Fruit fly (Drosophila melanogaster) whole organism, embryonic: Measurements from ENCODE around the gene Abi.

Experiments used
- ATbp ChIP-seq: fragments of 200-800 bp; sonication (Bioruptor generic); optimal IDR thresholded peaks from 2 replicates; lab custom pipeline; 2017; ENCODE audit warnings: missing biosample characterization, mild to moderate bottlenecking, missing genetic modification characterization, missing genetic modification reagents
- Abd-B ChIP-seq: fragments of 200-800 bp; sonication (Bioruptor generic); optimal IDR thresholded peaks from 2 replicates; lab custom pipeline; 2018; ENCODE audit warnings: missing biosample characterization, mild to moderate bottlenecking, missing genetic modification characterization, moderate library complexity
- Atf3 ChIP-seq: fragments of 200-800 bp; sonication (Bioruptor generic); optimal IDR thresholded peaks from 3 replicates; lab custom pipeline; 2016; ENCODE audit warnings: missing biosample characterization, missing genetic modification characterization
- B-H1 ChIP-seq: fragments of 200-800 bp; sonication (Bioruptor generic); IDR thresholded peaks from 3 replicates; pipeline ENCODE4 v1.3.6; 2022; ENCODE audit warnings: missing biosample characterization, missing genetic modification characterization
- Bgb ChIP-seq: fragments of 200-800 bp; sonication (Bioruptor generic); IDR thresholded peaks from 2 replicates; pipeline ENCODE4 v1.3.6; 2022; ENCODE audit warnings: missing biosample characterization, missing genetic modification characterization; ENCODE audit not compliant: partially characterized antibody
- Blimp-1 ChIP-seq: fragments of 200-800 bp; sonication (Bioruptor generic); optimal IDR thresholded peaks from 3 replicates; lab custom pipeline; 2018; ENCODE audit warnings: missing biosample characterization, missing genetic modification characterization, mild to moderate bottlenecking, moderate library complexity, missing genetic modification reagents
- CG10147 ChIP-seq: fragments of 200-800 bp; sonication (Bioruptor generic); optimal IDR thresholded peaks from 2 replicates; lab custom pipeline; 2019; ENCODE audit warnings: missing biosample characterization, mild to moderate bottlenecking, missing genetic modification characterization, moderate library complexity
- CG11504 ChIP-seq: fragments of 200-800 bp; sonication (Bioruptor generic); optimal IDR thresholded peaks from 3 replicates; lab custom pipeline; 2019; ENCODE audit warnings: missing biosample characterization, mild to moderate bottlenecking, missing genetic modification characterization, moderate library complexity
- CG12299 ChIP-seq: fragments of 200-800 bp; sonication (Bioruptor generic); optimal IDR thresholded peaks from 2 replicates; lab custom pipeline; 2018; ENCODE audit warnings: missing biosample characterization, mild to moderate bottlenecking, missing genetic modification characterization
- CG15479 ChIP-seq: fragments of 200-800 bp; sonication (Bioruptor generic); optimal IDR thresholded peaks from 3 replicates; lab custom pipeline; 2019; ENCODE audit warnings: missing biosample characterization, mild to moderate bottlenecking, missing genetic modification characterization, moderate library complexity
- CG1647 ChIP-seq: fragments of 200-800 bp; sonication (Bioruptor generic); optimal IDR thresholded peaks from 3 replicates; lab custom pipeline; 2016; ENCODE audit warnings: missing biosample characterization, missing genetic modification characterization
- CG2202 ChIP-seq: fragments of 200-800 bp; sonication (Bioruptor generic); optimal IDR thresholded peaks from 2 replicates; lab custom pipeline; 2018; ENCODE audit warnings: missing biosample characterization, mild to moderate bottlenecking, missing genetic modification characterization
- CG30403 ChIP-seq: fragments of 200-800 bp; sonication (Bioruptor generic); optimal IDR thresholded peaks from 3 replicates; lab custom pipeline; 2016; ENCODE audit warnings: missing biosample characterization, missing genetic modification characterization
- CG31441 ChIP-seq: fragments of 200-800 bp; sonication (Bioruptor generic); IDR thresholded peaks from 2 replicates; pipeline ENCODE4 v1.3.6; 2022; ENCODE audit warnings: missing biosample characterization, missing genetic modification characterization
- CG33557 ChIP-seq: fragments of 200-800 bp; sonication (Bioruptor generic); optimal IDR thresholded peaks from 2 replicates; lab custom pipeline; 2019; ENCODE audit warnings: missing biosample characterization, mild to moderate bottlenecking, missing genetic modification characterization, moderate library complexity
- CG4854 ChIP-seq: fragments of 200-800 bp; sonication (Bioruptor generic); optimal IDR thresholded peaks from 2 replicates; lab custom pipeline; 2016; ENCODE audit warnings: missing biosample characterization, missing genetic modification characterization, inconsistent platforms
- CG5245 ChIP-seq: fragments of 200-800 bp; sonication (Bioruptor generic); optimal IDR thresholded peaks from 3 replicates; lab custom pipeline; 2016; ENCODE audit warnings: missing biosample characterization, missing genetic modification characterization
- CG6654 ChIP-seq: fragments of 200-800 bp; sonication (Bioruptor generic); optimal IDR thresholded peaks from 2 replicates; lab custom pipeline; 2017; ENCODE audit warnings: missing biosample characterization, mild to moderate bottlenecking, missing genetic modification characterization
- CG7271 ChIP-seq: fragments of 200-800 bp; sonication (Bioruptor generic); optimal IDR thresholded peaks from 2 replicates; lab custom pipeline; 2018; ENCODE audit warnings: missing biosample characterization, mild to moderate bottlenecking, missing genetic modification characterization, moderate library complexity
- CG7987 ChIP-seq: fragments of 200-800 bp; sonication (Bioruptor generic); optimal IDR thresholded peaks from 2 replicates; lab custom pipeline; 2018; ENCODE audit warnings: missing biosample characterization, mild to moderate bottlenecking, missing genetic modification characterization, moderate library complexity
- CG8765 ChIP-seq: fragments of 200-800 bp; sonication (Bioruptor generic); IDR thresholded peaks from 2 replicates; pipeline ENCODE4 v1.3.6; 2022; ENCODE audit warnings: missing biosample characterization, missing genetic modification characterization
- CG9215 ChIP-seq: fragments of 200-800 bp; sonication (Bioruptor generic); IDR thresholded peaks from 2 replicates; pipeline ENCODE4 v1.3.6; 2022; ENCODE audit warnings: missing biosample characterization, missing genetic modification characterization
- Dip2 ChIP-seq: fragments of 200-800 bp; sonication (Bioruptor generic); IDR thresholded peaks from 2 replicates; pipeline ENCODE4 v1.3.6; 2022; ENCODE audit warnings: missing biosample characterization, missing genetic modification characterization
- E2f2 ChIP-seq: fragments of 200-800 bp; sonication (Bioruptor generic); IDR thresholded peaks from 2 replicates; pipeline ENCODE4 v1.3.6; 2022; ENCODE audit warnings: missing biosample characterization, missing genetic modification characterization
- Ets65A ChIP-seq: fragments of 200-800 bp; sonication (Bioruptor generic); peaks from one replicate; lab custom pipeline; 2016; ENCODE audit warnings: missing biosample characterization, missing genetic modification characterization
- Ets97D ChIP-seq: fragments of 200-800 bp; sonication (Bioruptor generic); optimal IDR thresholded peaks from 3 replicates; lab custom pipeline; 2016; ENCODE audit warnings: missing biosample characterization, missing genetic modification characterization
- Fer2 ChIP-seq: fragments of 200-800 bp; sonication (Bioruptor generic); optimal IDR thresholded peaks from 2 replicates; lab custom pipeline; 2018; ENCODE audit warnings: missing biosample characterization, mild to moderate bottlenecking, missing genetic modification characterization, moderate library complexity
- NFAT ChIP-seq: fragments of 200-800 bp; sonication (Bioruptor generic); IDR thresholded peaks from 2 replicates; pipeline ENCODE4 v1.3.6; 2022; ENCODE audit warnings: missing biosample characterization, missing genetic modification characterization
- Nf-YA ChIP-seq: fragments of 200-800 bp; sonication (Bioruptor generic); IDR thresholded peaks from 2 replicates; pipeline ENCODE4 v1.3.6; 2022; ENCODE audit warnings: missing biosample characterization, missing genetic modification characterization
- NfI ChIP-seq: fragments of 200-800 bp; sonication (Bioruptor generic); optimal IDR thresholded peaks from 3 replicates; lab custom pipeline; 2018; ENCODE audit warnings: missing biosample characterization, mild to moderate bottlenecking, missing genetic modification characterization, moderate library complexity
- Oaz ChIP-seq: fragments of 200-800 bp; sonication (Bioruptor generic); IDR thresholded peaks from 2 replicates; pipeline ENCODE4 v1.3.6; 2022; ENCODE audit warnings: missing biosample characterization, missing genetic modification characterization
- Taf1 ChIP-seq: fragments of 200-800 bp; sonication (Bioruptor generic); IDR thresholded peaks from 2 replicates; pipeline ENCODE4 v1.3.6; 2022; ENCODE audit warnings: missing biosample characterization, missing genetic modification characterization
- ase ChIP-seq: fragments of 200-800 bp; sonication (Bioruptor generic); IDR thresholded peaks from 3 replicates; pipeline ENCODE4 v1.3.6; 2022; ENCODE audit warnings: missing biosample characterization, missing genetic modification characterization
- bcd ChIP-seq: fragments of 200-800 bp; sonication (Bioruptor generic); optimal IDR thresholded peaks from 2 replicates; lab custom pipeline; 2017; ENCODE audit warnings: missing biosample characterization, mild to moderate bottlenecking, missing genetic modification characterization
- dm ChIP-seq: fragments of 200-800 bp; sonication (Bioruptor generic); optimal IDR thresholded peaks from 3 replicates; lab custom pipeline; 2016; ENCODE audit warnings: missing biosample characterization, missing genetic modification characterization
- dmrt11E ChIP-seq: fragments of 200-800 bp; sonication (Bioruptor generic); optimal IDR thresholded peaks from 3 replicates; lab custom pipeline; 2018; ENCODE audit warnings: missing biosample characterization, mild to moderate bottlenecking, missing genetic modification characterization, moderate library complexity
- exex ChIP-seq: fragments of 200-800 bp; sonication (Bioruptor generic); optimal IDR thresholded peaks from 4 replicates; lab custom pipeline; 2018; ENCODE audit warnings: missing biosample characterization, mild to moderate bottlenecking, missing genetic modification characterization, moderate library complexity
- fu2 ChIP-seq: fragments of 200-800 bp; sonication (Bioruptor generic); optimal IDR thresholded peaks from 2 replicates; lab custom pipeline; 2016; ENCODE audit warnings: missing biosample characterization, missing genetic modification characterization
- gfzf ChIP-seq: fragments of 200-800 bp; sonication (Bioruptor generic); optimal IDR thresholded peaks from 2 replicates; lab custom pipeline; 2016; ENCODE audit warnings: missing biosample characterization, mild to moderate bottlenecking, missing genetic modification characterization, moderate library complexity
- jumu ChIP-seq: fragments of 200-800 bp; sonication (Bioruptor generic); optimal IDR thresholded peaks from 3 replicates; lab custom pipeline; 2016; ENCODE audit warnings: missing biosample characterization, missing genetic modification characterization
- lab ChIP-seq: fragments of 200-800 bp; sonication (Bioruptor generic); optimal IDR thresholded peaks from 3 replicates; lab custom pipeline; 2017; ENCODE audit warnings: missing biosample characterization, missing genetic modification characterization, mild to moderate bottlenecking, moderate library complexity, missing genetic modification reagents
- nerfin-2 ChIP-seq: fragments of 200-800 bp; sonication (Bioruptor generic); IDR thresholded peaks from 2 replicates; pipeline ENCODE4 v1.3.6; 2022; ENCODE audit warnings: missing biosample characterization, missing genetic modification characterization; ENCODE audit not compliant: partially characterized antibody
- rib ChIP-seq: fragments of 200-800 bp; sonication (Bioruptor generic); IDR thresholded peaks from 2 replicates; pipeline ENCODE4 v1.3.6; 2022; ENCODE audit warnings: missing biosample characterization, missing genetic modification characterization
- slou ChIP-seq: fragments of 200-800 bp; sonication (Bioruptor generic); optimal IDR thresholded peaks from 3 replicates; lab custom pipeline; 2016; ENCODE audit warnings: missing biosample characterization, missing genetic modification characterization
- sob ChIP-seq: fragments of 200-800 bp; sonication (Bioruptor generic); IDR thresholded peaks from 2 replicates; pipeline ENCODE4 v1.3.6; 2022; ENCODE audit warnings: missing biosample characterization, missing genetic modification characterization
- ssp ChIP-seq: fragments of 200-800 bp; sonication (Bioruptor generic); IDR thresholded peaks from 2 replicates; pipeline ENCODE4 v1.3.6; 2022; ENCODE audit warnings: missing biosample characterization, missing genetic modification characterization
- trh ChIP-seq: fragments of 200-800 bp; sonication (Bioruptor generic); optimal IDR thresholded peaks from 2 replicates; lab custom pipeline; 2016; ENCODE audit warnings: missing biosample characterization, missing genetic modification characterization
- twi ChIP-seq: fragments of 200-800 bp; optimal IDR thresholded peaks from 2 replicates; lab custom pipeline; 2019; ENCODE audit warnings: missing biosample characterization, mild to moderate bottlenecking, missing genetic modification characterization, moderate library complexity
- z ChIP-seq: fragments of 200-800 bp; sonication (Bioruptor generic); IDR thresholded peaks from 3 replicates; pipeline ENCODE4 v1.3.6; 2022; ENCODE audit warnings: missing biosample characterization, missing genetic modification characterization

Gene Abi

dm6 chr3R:14108158-14108921, 13.9 kb downstream of the Abi start, which contains the start of gene CG12402 (continued):
- TF ChIP-seq Nf-YA (GFP tag; lab: Robert Waterston, UW) (peak; percentile 75), ATbp (GFP tag; lab: Kevin White, UChicago) (peak; percentile 85), CG2202 (tag; lab: Kevin White, UChicago) (peak; percentile 64), E2f2 (GFP tag; lab: Robert Waterston, UW) (peak; percentile 68), z (GFP tag; lab: Robert Waterston, UW) (peak; percentile 62; the same call in 2 of the 3 replicates), Atf3 (GFP tag; lab: Kevin White, UChicago) (peak; percentile 19), CG33557 (GFP tag; lab: Kevin White, UChicago) (peak; percentile 45), Ets65A (GFP tag; lab: Kevin White, UChicago) (peak; percentile 95), CG11504 (tag; lab: Kevin White, UChicago) (peak; percentile 91), gfzf (no peak), rib (GFP tag; lab: Robert Waterston, UW) (peak; percentile 85; the same call in 1 of the 2 replicates), Blimp-1 (GFP tag; lab: Kevin White, UChicago) (peak; percentile 82), Oaz (GFP tag; lab: Robert Waterston, UW) (peak; percentile 75), exex (tag; lab: Kevin White, UChicago) (no peak), nerfin-2 (no peak), Dip2 (GFP tag; lab: Robert Waterston, UW) (no peak), lab (GFP tag; lab: Kevin White, UChicago) (peak; percentile 89), CG1647 (peak; percentile 64), CG31441 (GFP tag; lab: Robert Waterston, UW) (peak; percentile 95), fu2 (GFP tag; lab: Kevin White, UChicago) (no peak), CG15479 (GFP tag; lab: Kevin White, UChicago) (peak; percentile 30), dm (GFP tag; lab: Kevin White, UChicago) (peak; percentile 60), CG6654 (GFP tag; lab: Kevin White, UChicago) (peak; percentile 47), slou (no peak), jumu (GFP tag; lab: Kevin White, UChicago) (peak; percentile 52), NFAT (GFP tag; lab: Robert Waterston, UW) (peak; percentile 64), CG7271 (tag; lab: Kevin White, UChicago) (peak; percentile 19), CG12299 (peak; percentile 74), ssp (GFP tag; lab: Robert Waterston, UW) (peak; percentile 69), Ets97D (GFP tag; lab: Kevin White, UChicago) (no peak), CG30403 (GFP tag; lab: Kevin White, UChicago) (peak; percentile 85), CG7987 (peak; percentile 61), sob (GFP tag; lab: Robert Waterston, UW) (peak; percentile 79; the same call in 1 of the 2 replicates), twi (tag; lab: Kevin White, UChicago) (peak; percentile 16), CG8765 (GFP tag; lab: Robert Waterston, UW) (peak; percentile 29; the same call in 1 of the 2 replicates), Abd-B (peak; percentile 71), CG9215 (GFP tag; lab: Robert Waterston, UW) (peak; percentile 33; the same call in 1 of the 2 replicates), CG4854 (GFP tag; lab: Kevin White, UChicago) (peak; percentile 44), ase (GFP tag; lab: Robert Waterston, UW) (peak; percentile 85; the same call in 2 of the 3 replicates), NfI (GFP tag; lab: Kevin White, UChicago) (peak; percentile 78), Fer2 (tag; lab: Kevin White, UChicago) (peak; percentile 65), Taf1 (peak; percentile 50; the same call in 1 of the 2 replicates), Bgb (no peak), dmrt11E (peak; percentile 73), CG5245 (GFP tag; lab: Kevin White, UChicago) (peak; percentile 79), B-H1 (GFP tag; lab: Robert Waterston, UW) (peak; percentile 89), trh (peak; percentile 74), bcd (GFP tag; lab: Kevin White, UChicago) (peak; percentile 84), CG10147 (GFP tag; lab: Kevin White, UChicago) (peak; percentile 70)
